Fruit fly (Drosophila melanogaster) whole organism, adult: ENCODE measurements around the gene CG31106.

Experiments used
- CG33017 ChIP-seq: fragments of 200-800 bp; sonication (Bioruptor generic); optimal IDR thresholded peaks from 2 replicates; lab custom pipeline; 2018; ENCODE audit warnings: missing biosample characterization, mild to moderate bottlenecking, missing genetic modification characterization, moderate library complexity
- Mnt ChIP-seq: fragments of 200-800 bp; sonication (Bioruptor generic); optimal IDR thresholded peaks from 2 replicates; lab custom pipeline; 2016; ENCODE audit warnings: missing biosample characterization, mild to moderate bottlenecking, missing genetic modification characterization
- cic ChIP-seq: fragments of 200-800 bp; sonication (Bioruptor generic); optimal IDR thresholded peaks from 2 replicates; lab custom pipeline; 2017; ENCODE audit warnings: missing biosample characterization, mild to moderate bottlenecking, missing genetic modification characterization, moderate library complexity
- cnc ChIP-seq, 2 experiments: fragments of >200 bp; optimal IDR thresholded peaks; 2 replicates each; lab custom pipeline; 2017
- kay ChIP-seq: fragments of 200-800 bp; sonication (Bioruptor generic); peaks from one replicate; lab custom pipeline; 2016; ENCODE audit warnings: missing biosample characterization, missing genetic modification characterization, borderline replicate concordance
- ovo ChIP-seq: fragments of 200-800 bp; sonication (Bioruptor generic); optimal IDR thresholded peaks from 2 replicates; lab custom pipeline; 2016; ENCODE audit warnings: missing biosample characterization, missing genetic modification characterization
- pad ChIP-seq: fragments of 200-800 bp; sonication (Bioruptor generic); optimal IDR thresholded peaks from 3 replicates; lab custom pipeline; 2017; ENCODE audit warnings: missing biosample characterization, missing genetic modification characterization, mild to moderate bottlenecking, moderate library complexity, missing genetic modification reagents
- toe ChIP-seq: fragments of 200-800 bp; sonication (Bioruptor generic); optimal IDR thresholded peaks from 2 replicates; lab custom pipeline; 2016; ENCODE audit warnings: missing biosample characterization, missing genetic modification characterization

DNA sequence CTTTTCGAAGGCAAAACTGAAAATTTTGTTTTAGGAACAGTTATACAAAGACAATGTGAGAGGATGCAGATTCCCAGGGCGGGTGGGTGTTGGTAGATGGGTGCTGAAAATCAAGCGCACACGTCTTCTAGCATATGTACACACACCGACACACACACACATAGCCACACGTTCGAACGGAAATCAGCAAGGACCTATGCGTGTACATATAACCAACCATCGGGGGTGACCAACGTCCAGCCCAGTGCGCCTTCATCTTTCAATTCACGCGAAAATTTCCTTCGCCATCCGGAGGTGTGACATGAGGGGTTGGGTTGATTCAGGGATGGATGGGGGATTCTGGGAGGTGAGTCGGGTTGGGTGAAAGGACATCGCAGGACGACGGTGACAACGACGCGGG is 34.7 kb upstream of the CG31106 start:
- TF ChIP-seq pad = no peak
- TF ChIP-seq kay (GFP tag; lab: Kevin White, UChicago) = no peak
- no peak for TF ChIP-seq toe (GFP tag; lab: Kevin White, UChicago)
- no peak for TF ChIP-seq cnc (optimal IDR thresholded peaks at IDR 0.05; lab: Kevin White, UChicago)
- no peak for TF ChIP-seq CG33017
- TF ChIP-seq cic (GFP tag; lab: Kevin White, UChicago) = no peak
- no peak for TF ChIP-seq Mnt (GFP tag; lab: Kevin White, UChicago)
- no peak for TF ChIP-seq ovo
